Fruit fly (Drosophila melanogaster) whole organism, prepupa: ENCODE results near the gene Act88F.

ENCODE experiments used
- Blimp-1 ChIP-seq: fragments of 200-800 bp; sonication (Bioruptor generic); optimal IDR thresholded peaks from 3 replicates; lab custom pipeline; 2017; ENCODE audit warnings: missing biosample characterization, missing genetic modification characterization, mild to moderate bottlenecking, moderate library complexity, missing genetic modification reagents
- CG10631 ChIP-seq: fragments of 200-800 bp; sonication (Bioruptor generic); optimal IDR thresholded peaks from 2 replicates; lab custom pipeline; 2016; ENCODE audit warnings: missing biosample characterization, missing genetic modification characterization
- CG11294 ChIP-seq: fragments of 200-800 bp; sonication (Bioruptor generic); IDR thresholded peaks from 2 replicates; pipeline ENCODE4 v1.3.6; 2022; ENCODE audit warnings: missing biosample characterization, missing genetic modification characterization
- CG11762 ChIP-seq: fragments of 200-800 bp; sonication (Bioruptor generic); optimal IDR thresholded peaks from 3 replicates; lab custom pipeline; 2016; ENCODE audit warnings: missing biosample characterization, missing genetic modification characterization; ENCODE audit not compliant: insufficient read depth
- CG11902 ChIP-seq: fragments of 200-800 bp; sonication (Bioruptor generic); optimal IDR thresholded peaks from 3 replicates; lab custom pipeline; 2016; ENCODE audit warnings: missing biosample characterization, missing genetic modification characterization
- CG15336 ChIP-seq: fragments of 200-800 bp; sonication (Bioruptor generic); IDR thresholded peaks from 2 replicates; pipeline ENCODE4 v1.3.6; 2022; ENCODE audit warnings: missing biosample characterization, missing genetic modification characterization
- CG1621 ChIP-seq: fragments of 200-800 bp; sonication (Bioruptor generic); optimal IDR thresholded peaks from 3 replicates; lab custom pipeline; 2018; ENCODE audit warnings: missing biosample characterization, mild to moderate bottlenecking, missing genetic modification characterization
- CG3032 ChIP-seq: fragments of 200-800 bp; optimal IDR thresholded peaks from 2 replicates; lab custom pipeline; 2019; ENCODE audit warnings: missing biosample characterization, mild to moderate bottlenecking, missing genetic modification characterization, moderate library complexity
- CG31627 ChIP-seq: fragments of 200-800 bp; sonication (Bioruptor generic); optimal IDR thresholded peaks from 3 replicates; lab custom pipeline; 2016; ENCODE audit warnings: missing biosample characterization, missing genetic modification characterization
- CG32006 ChIP-seq: fragments of 200-800 bp; sonication (Bioruptor generic); optimal IDR thresholded peaks from 3 replicates; lab custom pipeline; 2017; ENCODE audit warnings: missing biosample characterization, mild to moderate bottlenecking, missing genetic modification characterization
- CG34406 ChIP-seq: fragments of 200-800 bp; sonication (Bioruptor generic); optimal IDR thresholded peaks from 3 replicates; lab custom pipeline; 2016; ENCODE audit warnings: missing biosample characterization, missing genetic modification characterization
- CG3919 ChIP-seq: fragments of 200-800 bp; sonication (Bioruptor generic); optimal IDR thresholded peaks from 3 replicates; lab custom pipeline; 2016; ENCODE audit warnings: missing biosample characterization, missing genetic modification characterization
- CG4318 ChIP-seq: fragments of 200-800 bp; sonication (Bioruptor generic); optimal IDR thresholded peaks from 3 replicates; lab custom pipeline; 2017; ENCODE audit warnings: missing biosample characterization, mild to moderate bottlenecking, missing genetic modification characterization
- CG6163 ChIP-seq: fragments of 200-800 bp; sonication (Bioruptor generic); IDR thresholded peaks from 3 replicates; pipeline ENCODE4 v1.3.6; 2022; ENCODE audit warnings: missing biosample characterization, missing genetic modification characterization
- CG6276 ChIP-seq: fragments of 200-800 bp; sonication (Bioruptor generic); optimal IDR thresholded peaks from 2 replicates; lab custom pipeline; 2017; ENCODE audit warnings: missing biosample characterization, mild to moderate bottlenecking, missing genetic modification characterization
- CG6792 ChIP-seq: fragments of 200-800 bp; sonication (Bioruptor generic); optimal IDR thresholded peaks from 3 replicates; lab custom pipeline; 2016; ENCODE audit warnings: missing biosample characterization, missing genetic modification characterization
- CG6808 ChIP-seq: fragments of 200-800 bp; sonication (Bioruptor generic); optimal IDR thresholded peaks from 3 replicates; lab custom pipeline; 2017; ENCODE audit warnings: missing biosample characterization, missing genetic modification characterization, mild to moderate bottlenecking, moderate library complexity, missing genetic modification reagents
- CG6854 ChIP-seq: fragments of 200-800 bp; sonication (Bioruptor generic); optimal IDR thresholded peaks from 2 replicates; lab custom pipeline; 2017; ENCODE audit warnings: missing biosample characterization, mild to moderate bottlenecking, missing genetic modification characterization
- CG8119 ChIP-seq: fragments of 200-800 bp; sonication (Bioruptor generic); IDR thresholded peaks from 3 replicates; pipeline ENCODE4 v1.3.6; 2022; ENCODE audit warnings: missing biosample characterization, missing genetic modification characterization
- CG8632 ChIP-seq: fragments of 200-800 bp; sonication (Bioruptor generic); optimal IDR thresholded peaks from 3 replicates; lab custom pipeline; 2016; ENCODE audit warnings: missing biosample characterization, missing genetic modification characterization
- CG9139 ChIP-seq: fragments of 200-800 bp; sonication (Bioruptor generic); optimal IDR thresholded peaks from 3 replicates; lab custom pipeline; 2017; ENCODE audit warnings: missing biosample characterization, mild to moderate bottlenecking, missing genetic modification characterization
- Eip75B ChIP-seq: fragments of 200-800 bp; sonication (Bioruptor generic); optimal IDR thresholded peaks from 3 replicates; lab custom pipeline; 2016; ENCODE audit warnings: missing biosample characterization, missing genetic modification characterization
- Eip78C ChIP-seq: fragments of 200-800 bp; sonication (Bioruptor generic); peaks from one replicate; lab custom pipeline; 2016; ENCODE audit warnings: missing biosample characterization, missing genetic modification characterization
- Eip93F ChIP-seq: fragments of 200-800 bp; sonication (Bioruptor generic); optimal IDR thresholded peaks from 2 replicates; lab custom pipeline; 2016; ENCODE audit warnings: missing biosample characterization, mild to moderate bottlenecking, missing genetic modification characterization
- Ets96B ChIP-seq: fragments of 200-800 bp; optimal IDR thresholded peaks from 2 replicates; lab custom pipeline; 2019; ENCODE audit warnings: missing biosample characterization, mild to moderate bottlenecking, missing genetic modification characterization, moderate library complexity
- Gug ChIP-seq: fragments of 200-800 bp; sonication (Bioruptor generic); IDR thresholded peaks from 2 replicates; pipeline ENCODE4 v1.3.6; 2022; ENCODE audit warnings: missing biosample characterization, missing genetic modification characterization
- Hr4 ChIP-seq: fragments of 200-800 bp; sonication (Bioruptor generic); optimal IDR thresholded peaks from 3 replicates; lab custom pipeline; 2016; ENCODE audit warnings: missing biosample characterization, missing genetic modification characterization
- Met ChIP-seq: fragments of 200-800 bp; sonication (Bioruptor generic); optimal IDR thresholded peaks from 3 replicates; lab custom pipeline; 2016; ENCODE audit warnings: missing biosample characterization, missing genetic modification characterization
- Smox ChIP-seq: fragments of 200-800 bp; sonication (Bioruptor generic); optimal IDR thresholded peaks from 3 replicates; lab custom pipeline; 2016; ENCODE audit warnings: missing biosample characterization, missing genetic modification characterization
- Sox102F ChIP-seq: fragments of 200-800 bp; sonication (Bioruptor generic); optimal IDR thresholded peaks from 2 replicates; lab custom pipeline; 2016; ENCODE audit warnings: missing biosample characterization, mild to moderate bottlenecking, missing genetic modification characterization
- Sox15 ChIP-seq: fragments of 200-800 bp; sonication (Bioruptor generic); optimal IDR thresholded peaks from 3 replicates; lab custom pipeline; 2016; ENCODE audit warnings: missing biosample characterization, missing genetic modification characterization
- achi ChIP-seq: fragments of 200-800 bp; sonication (Bioruptor generic); optimal IDR thresholded peaks from 3 replicates; lab custom pipeline; 2016; ENCODE audit warnings: missing biosample characterization, missing genetic modification characterization
- acj6 ChIP-seq: fragments of 200-800 bp; sonication (Bioruptor generic); optimal IDR thresholded peaks from 3 replicates; lab custom pipeline; 2016; ENCODE audit warnings: missing biosample characterization, missing genetic modification characterization
- cyc ChIP-seq: fragments of 200-800 bp; sonication (Bioruptor generic); optimal IDR thresholded peaks from 3 replicates; lab custom pipeline; 2016; ENCODE audit warnings: missing biosample characterization, missing genetic modification characterization
- dac ChIP-seq: fragments of 200-800 bp; sonication (Bioruptor generic); optimal IDR thresholded peaks from 2 replicates; lab custom pipeline; 2017; ENCODE audit warnings: missing biosample characterization, mild to moderate bottlenecking, missing genetic modification characterization
- dsx ChIP-seq: fragments of 200-800 bp; optimal IDR thresholded peaks from 3 replicates; lab custom pipeline; 2019; ENCODE audit warnings: missing biosample characterization, mild to moderate bottlenecking, missing genetic modification characterization, moderate library complexity; ENCODE audit not compliant: poor library complexity, severe bottlenecking
- eg ChIP-seq: fragments of 200-800 bp; sonication (Bioruptor generic); IDR thresholded peaks from 3 replicates; pipeline ENCODE4 v1.3.6; 2022; ENCODE audit warnings: missing biosample characterization, missing genetic modification characterization
- fd59A ChIP-seq: fragments of 200-800 bp; sonication (Bioruptor generic); optimal IDR thresholded peaks from 2 replicates; lab custom pipeline; 2017; ENCODE audit warnings: missing biosample characterization, mild to moderate bottlenecking, missing genetic modification characterization, missing genetic modification reagents
- fd85E ChIP-seq: fragments of 200-800 bp; sonication (Bioruptor generic); optimal IDR thresholded peaks from 3 replicates; lab custom pipeline; 2016; ENCODE audit warnings: missing biosample characterization, missing genetic modification characterization
- fkh ChIP-seq: fragments of 200-800 bp; sonication (Bioruptor generic); optimal IDR thresholded peaks from 3 replicates; lab custom pipeline; 2017; ENCODE audit warnings: missing biosample characterization, mild to moderate bottlenecking, missing genetic modification characterization, moderate library complexity
- lz ChIP-seq: fragments of 200-800 bp; sonication (Bioruptor generic); optimal IDR thresholded peaks from 3 replicates; lab custom pipeline; 2016; ENCODE audit warnings: missing biosample characterization, missing genetic modification characterization
- pdm3 ChIP-seq: fragments of 200-800 bp; sonication (Bioruptor generic); optimal IDR thresholded peaks from 3 replicates; lab custom pipeline; 2016; ENCODE audit warnings: missing biosample characterization, missing genetic modification characterization
- spab ChIP-seq: fragments of 200-800 bp; sonication (Bioruptor generic); optimal IDR thresholded peaks from 2 replicates; lab custom pipeline; 2017; ENCODE audit warnings: missing biosample characterization, mild to moderate bottlenecking, missing genetic modification characterization, missing genetic modification reagents
- ss ChIP-seq, 2 experiments: fragments of 200-800 bp; sonication (Bioruptor generic); optimal IDR thresholded peaks; 2 replicates in 1 of 2; 3 replicates in 1 of 2; lab custom pipeline; 2017 to 2018; ENCODE audit warnings: mild to moderate bottlenecking in 2 of 2, missing biosample characterization in 2 of 2, missing genetic modification characterization in 2 of 2, moderate library complexity in 1 of 2
- vri ChIP-seq: fragments of 200-800 bp; sonication (Bioruptor generic); optimal IDR thresholded peaks from 3 replicates; lab custom pipeline; 2016; ENCODE audit warnings: missing biosample characterization, mild to moderate bottlenecking, missing genetic modification characterization

Act88F gene

DNA sequence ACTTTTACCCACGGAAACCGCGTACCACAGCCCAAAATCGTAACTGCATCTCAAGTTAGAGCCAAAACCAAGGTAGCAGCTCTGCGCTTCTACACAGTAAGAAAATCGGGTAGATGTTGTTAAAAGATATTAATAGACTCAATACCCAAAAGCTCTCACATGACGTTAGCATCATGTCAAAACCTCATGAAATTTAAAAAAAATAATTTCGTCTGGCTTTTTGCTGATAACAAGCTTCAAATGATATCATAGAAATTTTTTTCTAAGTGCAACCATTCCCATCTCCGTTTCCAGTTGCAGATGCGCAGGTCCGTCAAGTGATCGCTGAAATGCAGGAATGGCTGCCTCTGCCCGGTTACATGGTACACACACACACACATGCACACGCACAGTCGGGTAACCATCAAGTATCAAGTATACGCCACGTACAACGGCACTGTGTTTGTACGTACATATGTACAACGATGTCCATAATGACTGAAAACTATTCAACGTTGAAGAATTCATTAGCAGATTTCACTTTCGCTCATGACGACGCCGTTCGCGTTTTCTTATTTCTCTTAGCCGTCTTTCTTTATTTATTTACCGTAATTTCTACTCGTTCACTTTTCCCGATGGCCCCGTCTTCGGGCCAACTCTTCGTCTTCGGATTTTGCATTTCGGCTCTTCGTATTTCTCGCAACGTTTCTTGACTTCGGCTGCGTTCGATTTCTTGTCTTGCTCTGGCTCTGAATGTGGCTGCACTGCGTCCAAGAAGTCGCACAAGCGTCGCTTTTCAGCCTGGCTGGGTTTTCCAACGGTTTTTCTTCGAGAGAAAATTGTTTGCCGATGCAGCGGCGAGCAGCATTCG, 13.9 kb upstream of the Act88F start (continued):
- TF ChIP-seq dac (GFP tag; lab: Kevin White, UChicago) (peak; percentile 55), acj6 (GFP tag; lab: Kevin White, UChicago) (peak; percentile 66), CG10631 (GFP tag; lab: Kevin White, UChicago) (no peak), fkh (no peak), cyc (no peak), Sox102F (GFP tag; lab: Kevin White, UChicago) (no peak), Eip75B (GFP tag; lab: Kevin White, UChicago) (no peak), CG6276 (GFP tag; lab: Kevin White, UChicago) (peak; percentile 76), Hr4 (GFP tag; lab: Kevin White, UChicago) (peak; percentile 89), fd85E (GFP tag; lab: Kevin White, UChicago) (no peak), Eip93F (GFP tag; lab: Kevin White, UChicago) (no peak), CG34406 (GFP tag; lab: Kevin White, UChicago) (no peak), CG8119 (GFP tag; lab: Robert Waterston, UW) (peak; percentile 80), CG6163 (GFP tag; lab: Robert Waterston, UW) (peak; percentile 66), CG31627 (GFP tag; lab: Kevin White, UChicago) (no peak), pdm3 (GFP tag; lab: Kevin White, UChicago) (peak; percentile 62), Eip78C (GFP tag; lab: Kevin White, UChicago) (peak; percentile 92), fd59A (GFP tag; lab: Kevin White, UChicago) (no peak), Smox (GFP tag; lab: Kevin White, UChicago) (no peak), Met (GFP tag; lab: Kevin White, UChicago) (no peak), spab (GFP tag; lab: Kevin White, UChicago) (no peak), CG4318 (GFP tag; lab: Kevin White, UChicago) (peak; percentile 57), CG11294 (GFP tag; lab: Robert Waterston, UW) (0 out of 2 replicates have a peak, but pooled peaks have one; percentile 10), CG6854 (GFP tag; lab: Kevin White, UChicago) (no peak), Gug (peak; percentile 56), Ets96B (tag; lab: Kevin White, UChicago) (no peak), CG32006 (peak; percentile 86), Sox15 (GFP tag; lab: Kevin White, UChicago) (peak; percentile 14), CG8632 (peak; percentile 1), CG3032 (tag; lab: Kevin White, UChicago) (no peak), vri (no peak)
- TF ChIP-seq, all 60 proteins: peak for 27

DNA sequence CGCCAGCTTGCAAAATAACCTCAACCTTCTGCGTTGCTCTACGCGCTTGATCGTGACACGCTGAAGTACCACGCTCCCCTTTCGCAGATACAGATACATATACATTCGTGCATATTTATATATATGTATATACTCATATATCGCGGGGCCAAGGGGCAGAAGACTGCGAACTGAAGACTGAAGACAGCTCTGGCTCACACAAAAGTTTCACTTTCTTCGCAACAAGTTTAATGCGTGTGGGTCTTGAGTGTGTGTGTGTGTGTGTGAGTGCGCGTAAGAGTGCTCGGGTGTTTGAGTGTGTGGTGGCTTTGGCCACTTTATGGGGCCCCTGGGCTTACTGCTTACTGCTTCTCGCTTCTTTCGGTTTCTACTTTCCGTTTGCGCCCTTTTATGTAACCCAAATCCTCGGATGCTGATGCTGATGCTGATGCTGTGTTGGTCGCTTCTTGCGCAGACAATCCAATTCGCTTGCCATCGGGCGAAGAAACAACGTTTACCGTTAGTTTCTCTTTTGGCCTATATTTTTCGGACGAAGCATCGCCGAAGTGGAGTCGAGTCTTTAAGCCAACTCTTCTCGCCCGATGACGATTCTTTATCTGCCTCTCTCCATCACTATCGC, 12.5 kb upstream of the Act88F start:
- TF ChIP-seq Sox102F (GFP tag; lab: Kevin White, UChicago) (peak; percentile 7), ss (GFP tag; optimal IDR thresholded peaks at IDR 0.05; lab: Kevin White, UChicago) (no peak), Eip78C (GFP tag; lab: Kevin White, UChicago) (peak; percentile 34), CG9139 (no peak), CG6854 (GFP tag; lab: Kevin White, UChicago) (peak; percentile 88), eg (GFP tag; lab: Robert Waterston, UW) (0 out of 3 replicates have a peak, but pooled peaks have one; percentile 12), Blimp-1 (peak; percentile 99), CG11762 (GFP tag; lab: Kevin White, UChicago) (no peak)

DNA sequence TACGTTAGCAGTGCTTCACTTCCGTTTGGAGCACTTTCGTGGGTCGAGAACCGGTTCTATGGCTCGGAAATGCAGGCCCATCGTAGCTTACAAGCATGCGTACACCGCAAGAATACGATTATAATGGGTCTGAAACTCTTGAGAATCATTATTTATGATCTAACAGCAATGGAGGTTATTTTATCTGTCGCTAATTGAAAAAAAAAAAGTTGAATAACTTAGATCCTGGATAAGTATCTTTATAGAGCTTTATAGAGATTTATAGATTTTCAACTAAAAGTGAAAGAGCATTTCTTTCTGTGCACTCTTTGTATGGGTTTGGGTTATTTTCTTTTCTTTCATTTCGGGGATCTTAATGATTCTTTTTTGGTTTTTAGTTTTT, 12.0 kb upstream of the Act88F start:
- TF ChIP-seq CG11762 (GFP tag; lab: Kevin White, UChicago) (peak; percentile 50), CG31627 (GFP tag; lab: Kevin White, UChicago) (peak; percentile 93), lz (GFP tag; lab: Kevin White, UChicago) (peak; percentile 88), CG6792 (GFP tag; lab: Kevin White, UChicago) (peak; percentile 85), CG15336 (GFP tag; lab: Robert Waterston, UW) (peak; percentile 75), CG32006 (peak; percentile 85), eg (GFP tag; lab: Robert Waterston, UW) (peak; percentile 75; the same call in 2 of the 3 replicates), Smox (GFP tag; lab: Kevin White, UChicago) (peak; percentile 93), achi (GFP tag; lab: Kevin White, UChicago) (peak; percentile 83), CG6808 (GFP tag; lab: Kevin White, UChicago) (no peak), CG3919 (GFP tag; lab: Kevin White, UChicago) (peak; percentile 80), CG1621 (peak; percentile 13), fd85E (GFP tag; lab: Kevin White, UChicago) (no peak), CG4318 (GFP tag; lab: Kevin White, UChicago) (peak; percentile 58), CG11902 (peak; percentile 56), Hr4 (GFP tag; lab: Kevin White, UChicago) (peak; percentile 65), dsx (GFP tag; lab: Kevin White, UChicago) (peak; percentile 50), Blimp-1 (no peak)
